Worm (Caenorhabditis elegans): ENCODE results near the gene C54D10.5.

DNA sequence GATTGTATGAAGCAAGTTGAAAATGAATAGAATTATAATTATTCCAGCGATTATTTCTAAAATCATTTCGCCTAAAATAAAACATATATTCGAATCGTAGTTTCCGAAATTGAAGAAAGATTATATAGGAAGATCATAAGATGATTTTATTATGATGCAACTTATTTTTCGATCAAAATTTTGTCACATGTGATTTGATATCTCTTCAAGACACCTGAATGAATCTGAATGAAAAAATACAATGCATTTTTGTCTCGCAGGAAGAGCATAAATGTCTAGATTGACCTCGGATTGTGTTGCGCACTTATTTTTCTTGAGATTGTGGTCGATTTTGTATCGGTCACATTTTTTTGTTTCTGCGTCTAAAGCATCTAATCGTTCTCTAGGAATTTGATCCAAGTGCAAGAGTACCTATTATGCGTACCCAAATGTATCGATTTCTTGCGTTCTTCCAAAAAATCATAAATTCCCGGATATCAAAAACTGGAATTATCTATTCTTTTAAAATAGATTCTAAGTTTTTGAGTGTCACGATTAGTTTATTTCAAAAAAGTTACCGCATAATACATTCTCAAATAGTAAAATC, 18.6 kb upstream of the C54D10.5 start, which contains the start of gene hrg-2:
- TF ChIP-seq F52B5.7 (tag; optimal IDR thresholded peaks at IDR 0.05) (no peak), snpc-4 (GFP tag; optimal IDR thresholded peaks at IDR 0.05) (no peak), snpc-4 (tag; optimal IDR thresholded peaks at IDR 0.05) (no peak), rcor-1 (GFP tag; IDR thresholded peaks at IDR 0.05) (no peak), nfya-1 (tag; optimal IDR thresholded peaks at IDR 0.05; ENCODE audit: borderline replicate concordance, insufficient read depth) (no peak), pha-4 (tag; optimal IDR thresholded peaks at IDR 0.05) (no peak), sptf-2 (GFP tag; optimal IDR thresholded peaks at IDR 0.05) (no peak), K11D2.4 (GFP tag; IDR thresholded peaks at IDR 0.05) (no peak)
